Worm (Caenorhabditis elegans) whole organism, L4/young adult: ENCODE results near the gene mlc-7.

Experiments used
- W03F9.2 ChIP-seq: fragments of 150-350 bp; optimal IDR thresholded peaks from 2 replicates; lab custom pipeline; 2014; ENCODE audit warnings: missing biosample characterization, missing genetic modification characterization
- dao-5 ChIP-seq: sonication (generic microtip); optimal IDR thresholded peaks from 2 replicates; lab custom pipeline; 2016; ENCODE audit warnings: missing genotype, missing genetic modification characterization, moderate library complexity, missing compliant biosample characterization
- him-1 ChIP-seq: sonication (generic microtip); optimal IDR thresholded peaks from 2 replicates; lab custom pipeline; 2016; ENCODE audit warnings: missing genotype, missing genetic modification reagents, missing genetic modification characterization, missing compliant biosample characterization

mlc-7 gene

ce11 chrIII:13761022-13761421 lies 9.8 kb downstream of the mlc-7 start:
- no peak for TF ChIP-seq him-1
- no peak for TF ChIP-seq W03F9.2 (tag; lab: Kevin White, UChicago)
- TF ChIP-seq dao-5 = no peak

ce11 chrIII:13762046-13762445 lies 10.8 kb downstream of the mlc-7 start, which contains the start of gene dbn-1:
Gene dbn-1, minus strand, starts transcription at chrIII:13762069.
- TF ChIP-seq dao-5 (no peak), W03F9.2 (tag; lab: Kevin White, UChicago) (no peak), him-1 (no peak)

ce11 chrIII:13763260-13764112 lies 12.2 kb downstream of the mlc-7 start:
- TF ChIP-seq W03F9.2 (tag; lab: Kevin White, UChicago) (no peak), him-1 (no peak), dao-5 (no peak)

- TF ChIP-seq him-1 = no peak
- TF ChIP-seq W03F9.2 (tag; lab: Kevin White, UChicago) = no peak
- TF ChIP-seq dao-5 = no peak
Measured at ce11 chrIII:13765782-13766181, 14.5 kb downstream of the mlc-7 start.

- TF ChIP-seq W03F9.2 (tag; lab: Kevin White, UChicago) (no peak), dao-5 (no peak), him-1 (no peak)
Measured at ce11 chrIII:13766704-13767323, 15.6 kb downstream of the mlc-7 start.

- TF ChIP-seq W03F9.2 (tag; lab: Kevin White, UChicago) (no peak), dao-5 (no peak), him-1 (no peak)
Measured at ce11 chrIII:13768074-13768662, 16.9 kb downstream of the mlc-7 start, which contains the start of gene rml-1. Gene rml-1, minus strand, starts transcription at chrIII:13768092.

- TF ChIP-seq dao-5 = no peak
- TF ChIP-seq him-1 = no peak
- TF ChIP-seq W03F9.2 (tag; lab: Kevin White, UChicago) = no peak
Measured at ce11 chrIII:13770017-13770416, 18.8 kb downstream of the mlc-7 start.

- TF ChIP-seq him-1 = no peak
Measured at ce11 chrIII:13771145-13771544, 19.9 kb downstream of the mlc-7 start, which contains the start of the genes cyk-4 and pdr-1. Gene cyk-4, minus strand, starts transcription at chrIII:13771224. Gene pdr-1, plus strand, starts transcription at chrIII:13771513.

- TF ChIP-seq W03F9.2 (tag; lab: Kevin White, UChicago) = no peak
Measured at ce11 chrIII:13772876-13773275, 21.6 kb downstream of the mlc-7 start, which contains the start of gene mdt-29. Gene mdt-29, plus strand, starts transcription at chrIII:13773176.

- TF ChIP-seq him-1 (no peak), W03F9.2 (tag; lab: Kevin White, UChicago) (no peak), dao-5 (no peak)
Measured at ce11 chrIII:13778816-13779215, 27.6 kb downstream of the mlc-7 start.

- TF ChIP-seq him-1 (no peak), dao-5 (no peak), W03F9.2 (tag; lab: Kevin White, UChicago) (no peak)
Measured at ce11 chrIII:13779360-13780093, 28.3 kb downstream of the mlc-7 start.

- TF ChIP-seq dao-5 = no peak
- no peak for TF ChIP-seq him-1
- no peak for TF ChIP-seq W03F9.2 (tag; lab: Kevin White, UChicago)
Measured at ce11 chrIII:13780199-13780706, 29.0 kb downstream of the mlc-7 start, which contains the start of gene pot-3. Gene pot-3, plus strand, starts transcription at chrIII:13780215.
